Worm (Caenorhabditis elegans) whole organism, young adult: Measurements from ENCODE around the gene ifd-1.
A peak's percentile ranks its signal among the peaks of the same experiment; 100 is the strongest.

Source experiments
- B0019.2 ChIP-seq: fragments of 200-800 bp; sonication (Bioruptor generic); conservative IDR thresholded peaks from 2 replicates; pipeline ENCODE4 v1.3.6; 2022; ENCODE audit warnings: missing genetic modification reagents, missing genetic modification characterization, missing compliant biosample characterization
- B0261.1 ChIP-seq: sonication (generic microtip); optimal IDR thresholded peaks from 2 replicates; lab custom pipeline; 2016; ENCODE audit warnings: mild to moderate bottlenecking, missing genetic modification characterization, moderate library complexity, missing compliant biosample characterization
- T07F8.4 ChIP-seq: sonication (generic microtip); optimal IDR thresholded peaks from 2 replicates; lab custom pipeline; 2016; ENCODE audit warnings: mild to moderate bottlenecking, missing genetic modification characterization, moderate library complexity, missing compliant biosample characterization
- T26A5.8 ChIP-seq: sonication (generic microtip); optimal IDR thresholded peaks from 2 replicates; lab custom pipeline; 2016; ENCODE audit warnings: missing genetic modification characterization, missing compliant biosample characterization
- Y53G8AR.9 ChIP-seq: fragments of 200-800 bp; sonication (Bioruptor generic); conservative IDR thresholded peaks from 2 replicates; pipeline ENCODE4 v1.3.6; 2022; ENCODE audit warnings: missing genetic modification reagents, missing genetic modification characterization, missing compliant biosample characterization
- ZK185.1 ChIP-seq: sonication (generic microtip); optimal IDR thresholded peaks from 2 replicates; lab custom pipeline; 2016; ENCODE audit warnings: mild to moderate bottlenecking, missing genetic modification characterization, missing compliant biosample characterization; ENCODE audit not compliant: poor library complexity, severe bottlenecking
- ama-1 ChIP-seq, 3 experiments: fragments of 150-350 bp in 1 of 3; sonication (generic microtip) in 2 of 3; optimal IDR thresholded peaks; 2 replicates each; lab custom pipeline; 2014 to 2018; ENCODE audit warnings: missing biosample characterization in 2 of 3, missing genetic modification characterization in 2 of 3, missing genetic modification reagents in 2 of 3
- aptf-2 ChIP-seq: fragments of 200-800 bp; sonication (Bioruptor generic); conservative IDR thresholded peaks from 2 replicates; pipeline ENCODE4 v1.3.6; 2022; ENCODE audit warnings: missing genetic modification reagents, missing genetic modification characterization, missing compliant biosample characterization
- ceh-100 ChIP-seq: fragments of 200-800 bp; sonication (Bioruptor generic); IDR thresholded peaks from 2 replicates; pipeline ENCODE4 v1.3.6; 2022; ENCODE audit warnings: missing genetic modification reagents, missing genetic modification characterization, missing compliant biosample characterization
- ceh-58 ChIP-seq: fragments of 200-800 bp; sonication (Bioruptor generic); IDR thresholded peaks from 2 replicates; pipeline ENCODE4 v1.3.6; 2022; ENCODE audit warnings: missing genetic modification characterization, missing compliant biosample characterization
- dpff-1 ChIP-seq: sonication (generic microtip); optimal IDR thresholded peaks from 2 replicates; lab custom pipeline; 2017; ENCODE audit warnings: mild to moderate bottlenecking, missing genetic modification characterization, missing compliant biosample characterization
- dpl-1 ChIP-seq: fragments of 150-350 bp; optimal IDR thresholded peaks from 2 replicates; lab custom pipeline; 2014; ENCODE audit warnings: missing biosample characterization, missing genetic modification reagents, missing genetic modification characterization
- efl-1 ChIP-seq: fragments of 150-350 bp; optimal IDR thresholded peaks from 2 replicates; lab custom pipeline; 2014; ENCODE audit warnings: missing biosample characterization, missing genetic modification reagents, missing genetic modification characterization
- egl-18 ChIP-seq: fragments of 200-800 bp; sonication (Bioruptor generic); IDR thresholded peaks from 2 replicates; pipeline ENCODE4 v1.3.6; 2022; ENCODE audit warnings: missing genetic modification reagents, missing genetic modification characterization, missing compliant biosample characterization
- egl-44 ChIP-seq: fragments of 200-800 bp; sonication (Bioruptor generic); IDR thresholded peaks from 2 replicates; pipeline ENCODE4 v1.3.6; 2022; ENCODE audit warnings: missing genetic modification reagents, missing genetic modification characterization, missing compliant biosample characterization
- egrh-3 ChIP-seq: fragments of 200-800 bp; sonication (Bioruptor generic); IDR thresholded peaks from 2 replicates; pipeline ENCODE4 v1.3.6; 2022; ENCODE audit warnings: missing genetic modification reagents, missing genetic modification characterization, missing compliant biosample characterization
- fkh-3 ChIP-seq: sonication (generic microtip); optimal IDR thresholded peaks from 2 replicates; lab custom pipeline; 2016; ENCODE audit warnings: mild to moderate bottlenecking, missing genetic modification characterization, missing compliant biosample characterization
- gei-17 ChIP-seq: fragments of 200-800 bp; sonication (Bioruptor generic); optimal IDR thresholded peaks from 2 replicates; lab custom pipeline; 2018; ENCODE audit warnings: mild to moderate bottlenecking, missing genetic modification characterization, missing compliant biosample characterization
- him-1 ChIP-seq: sonication (generic microtip); optimal IDR thresholded peaks from 2 replicates; lab custom pipeline; 2016; ENCODE audit warnings: missing genotype, missing genetic modification reagents, missing genetic modification characterization, missing compliant biosample characterization
- hlh-12 ChIP-seq: sonication (generic microtip); optimal IDR thresholded peaks from 2 replicates; lab custom pipeline; 2016; ENCODE audit warnings: missing genetic modification characterization, missing compliant biosample characterization
- hmg-20 ChIP-seq: fragments of 200-800 bp; sonication (Bioruptor generic); IDR thresholded peaks from 2 replicates; pipeline ENCODE4 v1.3.6; 2022; ENCODE audit warnings: missing genetic modification reagents, missing genetic modification characterization, missing compliant biosample characterization
- hsf-1 ChIP-seq: fragments of 200-800 bp; sonication (Bioruptor generic); IDR thresholded peaks from 2 replicates; pipeline ENCODE4 v1.3.6; 2022; ENCODE audit warnings: missing genetic modification reagents, missing genetic modification characterization, missing compliant biosample characterization
- lag-1 ChIP-seq: fragments of 200-800 bp; sonication (Bioruptor generic); IDR thresholded peaks from 2 replicates; pipeline ENCODE4 v1.3.6; 2022; ENCODE audit warnings: missing genetic modification reagents, missing genetic modification characterization, missing compliant biosample characterization
- let-607 ChIP-seq, 2 experiments: fragments of 200-800 bp in 1 of 2; sonication (Bioruptor generic) in 1 of 2; sonication (generic microtip) in 1 of 2; optimal IDR thresholded peaks; 2 replicates each; lab custom pipeline; 2016 to 2018; ENCODE audit warnings: mild to moderate bottlenecking in 2 of 2, missing compliant biosample characterization in 2 of 2, missing genetic modification characterization in 2 of 2, moderate library complexity in 2 of 2, missing genotype in 1 of 2
- lin-35 ChIP-seq, 3 experiments: fragments of 150-350 bp in 2 of 3; sonication (generic microtip) in 1 of 3; optimal IDR thresholded peaks; 2 replicates each; lab custom pipeline; 2014 to 2018; ENCODE audit warnings: missing biosample characterization in 3 of 3, missing genetic modification characterization in 3 of 3, missing genetic modification reagents in 3 of 3
- madf-10 ChIP-seq: sonication (generic microtip); optimal IDR thresholded peaks from 2 replicates; lab custom pipeline; 2016; ENCODE audit warnings: mild to moderate bottlenecking, missing genetic modification characterization, missing compliant biosample characterization
- madf-3 ChIP-seq: fragments of 200-800 bp; sonication (Bioruptor generic); IDR thresholded peaks from 2 replicates; pipeline ENCODE4 v1.3.6; 2022; ENCODE audit warnings: missing genetic modification reagents, missing genetic modification characterization, missing compliant biosample characterization
- mxl-1 ChIP-seq: sonication (generic microtip); optimal IDR thresholded peaks from 2 replicates; lab custom pipeline; 2016; ENCODE audit warnings: missing genetic modification characterization, missing compliant biosample characterization
- nfya-2 ChIP-seq: fragments of 200-800 bp; sonication (Bioruptor generic); IDR thresholded peaks from 2 replicates; pipeline ENCODE4 v1.3.6; 2022; ENCODE audit warnings: missing genetic modification reagents, missing genetic modification characterization, missing compliant biosample characterization
- nhr-80 ChIP-seq: sonication (generic microtip); optimal IDR thresholded peaks from 2 replicates; lab custom pipeline; 2016; ENCODE audit warnings: missing genetic modification characterization, missing compliant biosample characterization
- nhr-90 ChIP-seq: sonication (generic microtip); optimal IDR thresholded peaks from 2 replicates; lab custom pipeline; 2016; ENCODE audit warnings: missing genotype, mild to moderate bottlenecking, missing genetic modification characterization, missing compliant biosample characterization
- pbrm-1 ChIP-seq: fragments of 200-800 bp; sonication (Bioruptor generic); IDR thresholded peaks from 2 replicates; pipeline ENCODE4 v1.3.6; 2022; ENCODE audit warnings: missing genetic modification reagents, missing genetic modification characterization, missing compliant biosample characterization
- pha-4 ChIP-seq: fragments of 150-350 bp; sonication (generic microtip); optimal IDR thresholded peaks from 2 replicates; lab custom pipeline; 2014; ENCODE audit warnings: missing biosample characterization, missing genetic modification reagents, missing genetic modification characterization
- rcor-1 ChIP-seq: fragments of 200-800 bp; sonication (Bioruptor generic); IDR thresholded peaks from 2 replicates; pipeline ENCODE4 v1.3.6; 2022; ENCODE audit warnings: missing genetic modification reagents, missing genetic modification characterization, missing compliant biosample characterization
- rec-8 ChIP-seq, 2 experiments: sonication (generic microtip); optimal IDR thresholded peaks; 2 replicates each; lab custom pipeline; 2016; ENCODE audit warnings: mild to moderate bottlenecking in 2 of 2, missing genetic modification characterization in 2 of 2, missing genetic modification reagents in 2 of 2, missing genotype in 2 of 2, missing biosample characterization in 1 of 2, missing compliant biosample characterization in 1 of 2, moderate library complexity in 1 of 2
- rpc-1 ChIP-seq, 2 experiments: fragments of 150-350 bp in 1 of 2; sonication (generic microtip) in 1 of 2; optimal IDR thresholded peaks; 2 replicates each; lab custom pipeline; 2014 to 2018; ENCODE audit warnings: missing biosample characterization in 1 of 2, missing genetic modification characterization in 1 of 2, missing genetic modification reagents in 1 of 2, missing genotype in 1 of 2
- snpc-1.3 ChIP-seq: sonication (generic microtip); optimal IDR thresholded peaks from 2 replicates; lab custom pipeline; 2017; ENCODE audit warnings: missing genetic modification characterization, mild to moderate bottlenecking, missing compliant biosample characterization, antibody characterized with exemption, moderate library complexity, missing genotype, missing genetic modification reagents; ENCODE audit not compliant: insufficient read depth
- sptf-2 ChIP-seq: fragments of 200-800 bp; sonication (Bioruptor generic); optimal IDR thresholded peaks from 2 replicates; lab custom pipeline; 2018; ENCODE audit warnings: mild to moderate bottlenecking, missing genetic modification characterization, missing compliant biosample characterization
- unc-62 ChIP-seq: fragments of 150-350 bp; optimal IDR thresholded peaks from 2 replicates; lab custom pipeline; 2014; ENCODE audit warnings: missing biosample characterization, missing genetic modification reagents, missing genetic modification characterization
- zim-3 ChIP-seq: sonication (generic microtip); optimal IDR thresholded peaks from 2 replicates; lab custom pipeline; 2017; ENCODE audit warnings: mild to moderate bottlenecking, missing genetic modification characterization, moderate library complexity, missing compliant biosample characterization
- ztf-18 ChIP-seq: sonication (generic microtip); optimal IDR thresholded peaks from 2 replicates; lab custom pipeline; 2016; ENCODE audit warnings: missing genotype, mild to moderate bottlenecking, missing genetic modification characterization, missing compliant biosample characterization
- ztf-25 ChIP-seq: fragments of 200-800 bp; sonication (Bioruptor generic); IDR thresholded peaks from 2 replicates; pipeline ENCODE4 v1.3.6; 2022; ENCODE audit warnings: missing genetic modification reagents, missing genetic modification characterization, missing compliant biosample characterization
- ztf-26 ChIP-seq: sonication (generic microtip); optimal IDR thresholded peaks from 2 replicates; lab custom pipeline; 2017; ENCODE audit warnings: missing genetic modification characterization, missing compliant biosample characterization
- ztf-6 ChIP-seq: fragments of 200-800 bp; sonication (Bioruptor generic); IDR thresholded peaks from 2 replicates; pipeline ENCODE4 v1.3.6; 2022; ENCODE audit warnings: missing genetic modification reagents, missing genetic modification characterization, missing compliant biosample characterization

Gene ifd-1

DNA sequence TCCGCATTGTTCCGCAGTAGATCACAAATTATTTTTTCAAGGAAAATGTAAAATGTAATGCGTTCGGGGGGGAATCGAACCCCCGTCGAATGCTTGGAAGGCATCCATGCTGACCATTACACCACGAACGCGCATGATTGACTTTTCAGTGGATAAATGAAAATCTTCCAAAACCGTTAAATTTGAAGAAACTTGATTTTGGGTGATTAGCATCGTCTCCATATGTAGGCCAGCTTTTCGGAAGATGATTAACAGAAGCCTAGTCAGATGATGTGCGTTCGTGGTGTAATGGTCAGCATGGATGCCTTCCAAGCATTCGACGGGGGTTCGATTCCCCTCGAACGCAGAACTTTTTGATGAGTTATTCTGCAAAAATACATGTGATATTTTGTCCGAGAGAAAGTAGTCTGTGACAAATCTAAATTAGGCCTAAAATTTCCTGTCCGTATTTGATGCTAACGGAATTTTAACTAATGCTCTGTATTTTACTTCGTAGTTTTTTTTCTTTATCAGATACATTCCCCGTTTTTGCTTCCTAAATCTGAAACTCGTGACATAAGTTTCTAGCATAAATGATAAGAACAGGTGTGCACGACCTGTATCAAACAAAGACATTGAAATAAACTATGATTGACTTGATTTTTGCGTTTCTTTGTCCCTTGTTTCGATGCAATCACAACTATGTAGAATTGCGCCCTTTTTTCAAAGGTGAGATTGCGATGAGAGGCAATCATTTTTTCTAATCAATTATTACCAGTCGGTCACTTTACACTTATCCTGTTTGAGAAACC, 22.4 kb upstream of the ifd-1 start, which contains the start of gene C28G1.10 (continued):
- peak; percentile 27 for TF ChIP-seq T07F8.4 (tag; lab: Kevin White, UChicago)
- no peak for TF ChIP-seq T26A5.8
- no peak for TF ChIP-seq dpff-1 (tag; lab: Kevin White, UChicago)
- TF ChIP-seq zim-3 (tag; lab: Kevin White, UChicago): peak; percentile 45
- TF ChIP-seq unc-62 (GFP tag; lab: Kevin White, UChicago): no peak
- no peak for TF ChIP-seq lin-35 (GFP tag; optimal IDR thresholded peaks at IDR 0.05; lab: Kevin White, UChicago)
- TF ChIP-seq rcor-1 (GFP tag; lab: Robert Waterston, UW): no peak
- TF ChIP-seq lag-1 (GFP tag; lab: Robert Waterston, UW): 0 out of 2 replicates have a peak, but pooled peaks have one; percentile 15
- TF ChIP-seq him-1 (tag; lab: Kevin White, UChicago): peak; percentile 43
- no peak for TF ChIP-seq ceh-58 (GFP tag; lab: Robert Waterston, UW)
- TF ChIP-seq egl-18 (GFP tag; lab: Robert Waterston, UW): no peak
- no peak; the same call in 1 of the 2 replicates for TF ChIP-seq Y53G8AR.9 (GFP tag; lab: Robert Waterston, UW)
- TF ChIP-seq madf-3 (GFP tag; lab: Robert Waterston, UW): no peak
- TF ChIP-seq pha-4: no peak
- TF ChIP-seq rpc-1 (optimal IDR thresholded peaks at IDR 0.05; lab: Kevin White, UChicago): peak; percentile 81
- peak; percentile 97 for TF ChIP-seq rpc-1 (tag; optimal IDR thresholded peaks at IDR 0.05; lab: Kevin White, UChicago)
- TF ChIP-seq rec-8 (tag; optimal IDR thresholded peaks at IDR 0.05; lab: Kevin White, UChicago): peak; percentile 17 to 24
- no peak for TF ChIP-seq ama-1 (optimal IDR thresholded peaks at IDR 0.05; lab: Kevin White, UChicago)
- no peak for TF ChIP-seq ama-1 (GFP tag; optimal IDR thresholded peaks at IDR 0.05; lab: Kevin White, UChicago)
- TF ChIP-seq hsf-1: no peak; the same call in none of the 2 replicates
- TF ChIP-seq ztf-18 (tag; lab: Kevin White, UChicago): peak; percentile 18
- no peak for TF ChIP-seq ztf-6 (GFP tag; lab: Robert Waterston, UW)
- TF ChIP-seq fkh-3 (tag; lab: Kevin White, UChicago): no peak
- peak; percentile 36 for TF ChIP-seq mxl-1 (tag; lab: Kevin White, UChicago)
- no peak for TF ChIP-seq gei-17 (GFP tag; lab: Kevin White, UChicago)
- TF ChIP-seq let-607 (tag; optimal IDR thresholded peaks at IDR 0.05; lab: Kevin White, UChicago): no peak
- no peak for TF ChIP-seq B0019.2 (GFP tag; lab: Robert Waterston, UW)
- no peak for TF ChIP-seq ceh-100 (GFP tag; lab: Robert Waterston, UW)
- TF ChIP-seq snpc-1.3: peak; percentile 50
- no peak for TF ChIP-seq sptf-2 (GFP tag; lab: Kevin White, UChicago)
- no peak for TF ChIP-seq dpl-1
- TF ChIP-seq hmg-20 (GFP tag; lab: Robert Waterston, UW): no peak
- no peak for TF ChIP-seq egrh-3

DNA sequence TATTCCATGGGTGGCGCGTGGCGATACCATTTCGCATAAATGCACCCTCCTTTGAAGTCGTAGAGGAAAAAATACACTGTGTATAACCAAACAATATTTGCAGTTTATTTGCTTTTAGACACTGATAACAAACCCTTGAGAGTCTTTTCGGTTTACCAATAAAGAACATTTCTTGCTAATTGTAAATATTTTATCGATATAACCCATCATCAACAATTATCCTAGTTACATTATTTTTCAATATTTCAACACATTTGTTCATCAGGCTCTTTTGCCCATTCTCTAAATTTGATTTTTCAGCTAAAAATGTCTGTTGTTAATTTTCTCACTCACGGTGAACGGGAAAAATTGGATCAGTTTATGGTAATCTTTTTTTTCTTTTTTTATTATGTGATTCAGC, 19.7 kb upstream of the ifd-1 start, which contains the start of gene ubc-23:
Gene ubc-23, plus strand, starts transcription at position 301 of the 400 bp plus-strand sequence.
- TF ChIP-seq nhr-80: no peak
- TF ChIP-seq, all 124 proteins: peak for 0

DNA sequence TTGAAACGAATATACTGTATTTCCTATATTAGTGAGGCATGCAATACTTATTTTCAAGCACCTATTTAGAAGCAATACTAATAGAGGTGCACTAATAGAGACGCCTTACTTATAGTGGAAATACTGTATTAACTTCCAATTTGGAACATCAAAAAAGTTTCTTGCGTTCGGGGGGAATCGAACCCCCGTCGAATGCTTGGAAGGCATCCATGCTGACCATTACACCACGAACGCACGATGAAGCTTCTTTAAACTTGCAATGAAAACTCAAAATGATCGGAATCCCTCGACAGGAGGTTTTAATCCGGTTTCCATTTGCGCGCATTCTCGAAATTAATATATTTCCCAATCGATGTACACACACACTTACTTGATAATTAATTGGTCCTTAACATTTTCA, 13.9 kb upstream of the ifd-1 start:
- TF ChIP-seq nhr-90 (tag; lab: Kevin White, UChicago): peak; percentile 40
- TF ChIP-seq ZK185.1 (tag; lab: Kevin White, UChicago): peak; percentile 68
- TF ChIP-seq nfya-2 (GFP tag; lab: Robert Waterston, UW): no peak
- peak; percentile 65; the same call in 1 of the 2 replicates for TF ChIP-seq egl-44 (GFP tag; lab: Robert Waterston, UW)
- peak; percentile 26 for TF ChIP-seq mxl-1 (tag; lab: Kevin White, UChicago)
- TF ChIP-seq ztf-26 (tag; lab: Kevin White, UChicago): no peak
- peak; percentile 55 for TF ChIP-seq ztf-18 (tag; lab: Kevin White, UChicago)
- no peak for TF ChIP-seq efl-1
- TF ChIP-seq B0261.1 (tag; lab: Kevin White, UChicago): peak; percentile 70
- TF ChIP-seq pbrm-1 (GFP tag; lab: Robert Waterston, UW): peak; percentile 59; the same call in 1 of the 2 replicates
- TF ChIP-seq madf-10 (tag; lab: Kevin White, UChicago): peak; percentile 5
- peak; percentile 66; the same call in 1 of the 2 replicates for TF ChIP-seq ztf-25 (GFP tag; lab: Robert Waterston, UW)
- TF ChIP-seq hlh-12 (tag; lab: Kevin White, UChicago): peak; percentile 49
- no peak for TF ChIP-seq aptf-2 (GFP tag; lab: Robert Waterston, UW)
- TF ChIP-seq let-607 (tag; optimal IDR thresholded peaks at IDR 0.05; lab: Kevin White, UChicago): no peak
- peak; percentile 45 for TF ChIP-seq him-1 (tag; lab: Kevin White, UChicago)
